Worm (Caenorhabditis elegans): ENCODE measurements around the gene nhr-66.

The nhr-66 gene

ce11 chrIV:8243599-8243998 is 7.2 kb upstream of the nhr-66 start, which contains the start of gene T09A12.8:
Gene T09A12.8 (minus strand): TSS chrIV:8243699.
- TF ChIP-seq lin-39 (tag; optimal IDR thresholded peaks at IDR 0.05) (no peak), F13H6.1 (tag; optimal IDR thresholded peaks at IDR 0.05) (no peak), mab-5 (tag; optimal IDR thresholded peaks at IDR 0.05) (no peak), dmd-4 (tag; optimal IDR thresholded peaks at IDR 0.05) (no peak), R02D3.7 (tag; optimal IDR thresholded peaks at IDR 0.05) (no peak), sma-3 (GFP tag; optimal IDR thresholded peaks at IDR 0.05) (no peak), lin-11 (tag; optimal IDR thresholded peaks at IDR 0.05) (no peak), nhr-21 (tag; optimal IDR thresholded peaks at IDR 0.05) (no peak), nhr-23 (tag; optimal IDR thresholded peaks at IDR 0.05) (no peak), ceh-82 (tag; optimal IDR thresholded peaks at IDR 0.05) (no peak), blmp-1 (tag; optimal IDR thresholded peaks at IDR 0.05; ENCODE audit: insufficient read depth) (no peak), unc-62 (GFP tag; optimal IDR thresholded peaks at IDR 0.05) (no peak), peb-1 (tag; optimal IDR thresholded peaks at IDR 0.05) (no peak), skn-1 (tag; optimal IDR thresholded peaks at IDR 0.05) (no peak)

DNA sequence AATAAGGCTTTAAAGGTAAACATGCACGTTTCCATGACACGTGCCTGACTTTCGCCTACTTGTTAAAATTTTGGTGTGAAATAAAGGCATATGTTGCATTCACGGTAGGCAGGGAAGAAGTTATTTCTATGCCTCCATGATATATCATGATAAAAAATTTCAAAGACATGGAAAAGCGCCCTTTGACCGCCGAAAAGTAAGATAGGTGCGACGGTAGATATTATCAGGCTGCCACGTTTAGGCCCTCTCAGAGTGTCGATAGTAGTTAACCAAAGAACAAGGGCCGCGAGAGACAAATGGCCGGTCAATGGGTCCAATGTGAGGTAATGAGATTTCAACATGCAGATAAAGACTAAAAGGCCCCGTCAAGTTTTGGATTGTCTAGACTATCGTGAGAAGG is 6.8 kb upstream of the nhr-66 start:
- TF ChIP-seq elt-3 (tag; optimal IDR thresholded peaks at IDR 0.05) (no peak), aly-2 (tag; optimal IDR thresholded peaks at IDR 0.05) (no peak), sma-9 (GFP tag; optimal IDR thresholded peaks at IDR 0.05) (peak; percentile 51), sma-9 (tag; optimal IDR thresholded peaks at IDR 0.05) (no peak), mbf-1 (tag; optimal IDR thresholded peaks at IDR 0.05) (no peak), dmd-4 (tag; optimal IDR thresholded peaks at IDR 0.05) (no peak), ceh-16 (tag; optimal IDR thresholded peaks at IDR 0.05) (peak; percentile 9)

- TF ChIP-seq Y55F3AM.14 (GFP tag; optimal IDR thresholded peaks at IDR 0.05) = no peak
- peak; percentile 3 for TF ChIP-seq fos-1 (tag; optimal IDR thresholded peaks at IDR 0.05)
These were observed 5.0 kb upstream of the nhr-66 start for ce11 chrIV:8241312-8241833.

ce11 chrIV:8239584-8239983 is 3.2 kb upstream of the nhr-66 start:
- TF ChIP-seq ceh-16 (tag; optimal IDR thresholded peaks at IDR 0.05) (no peak), R02D3.7 (tag; optimal IDR thresholded peaks at IDR 0.05) (no peak), nhr-25 (tag; optimal IDR thresholded peaks at IDR 0.05) (no peak), ztf-4 (tag; optimal IDR thresholded peaks at IDR 0.05) (no peak), peb-1 (tag; optimal IDR thresholded peaks at IDR 0.05) (no peak)

- TF ChIP-seq unc-55 (GFP tag; optimal IDR thresholded peaks at IDR 0.05) = no peak
- TF ChIP-seq crh-2 (tag; optimal IDR thresholded peaks at IDR 0.05) = no peak
- TF ChIP-seq mbf-1 (tag; optimal IDR thresholded peaks at IDR 0.05) = no peak
- TF ChIP-seq unc-39 (tag; optimal IDR thresholded peaks at IDR 0.05) = no peak
- TF ChIP-seq F13H6.1 (tag; optimal IDR thresholded peaks at IDR 0.05) = no peak
- TF ChIP-seq skn-1 (tag; optimal IDR thresholded peaks at IDR 0.05) = no peak
- no peak for TF ChIP-seq elt-1 (tag; optimal IDR thresholded peaks at IDR 0.05)
- no peak for TF ChIP-seq lin-13 (GFP tag; optimal IDR thresholded peaks at IDR 0.05)
- TF ChIP-seq lsy-2 (tag; optimal IDR thresholded peaks at IDR 0.05) = peak in 1 of 2 experiments; percentile 11
- peak; percentile 16 for TF ChIP-seq sma-9 (GFP tag; optimal IDR thresholded peaks at IDR 0.05)
- TF ChIP-seq sma-9 (tag; optimal IDR thresholded peaks at IDR 0.05) = no peak
- TF ChIP-seq nhr-21 (tag; optimal IDR thresholded peaks at IDR 0.05) = no peak
- no peak for TF ChIP-seq ztf-1 (GFP tag; conservative IDR thresholded peaks at IDR 0.05)
- TF ChIP-seq sem-4 (tag; optimal IDR thresholded peaks at IDR 0.05) = no peak
- no peak for TF ChIP-seq blmp-1 (tag; optimal IDR thresholded peaks at IDR 0.05; ENCODE audit: insufficient read depth)
- TF ChIP-seq nhr-10 (tag; optimal IDR thresholded peaks at IDR 0.05) = no peak
- no peak for TF ChIP-seq nhr-23 (tag; optimal IDR thresholded peaks at IDR 0.05)
These were observed 1.2 kb downstream of the nhr-66 start for ce11 chrIV:8235114-8235686.

DNA sequence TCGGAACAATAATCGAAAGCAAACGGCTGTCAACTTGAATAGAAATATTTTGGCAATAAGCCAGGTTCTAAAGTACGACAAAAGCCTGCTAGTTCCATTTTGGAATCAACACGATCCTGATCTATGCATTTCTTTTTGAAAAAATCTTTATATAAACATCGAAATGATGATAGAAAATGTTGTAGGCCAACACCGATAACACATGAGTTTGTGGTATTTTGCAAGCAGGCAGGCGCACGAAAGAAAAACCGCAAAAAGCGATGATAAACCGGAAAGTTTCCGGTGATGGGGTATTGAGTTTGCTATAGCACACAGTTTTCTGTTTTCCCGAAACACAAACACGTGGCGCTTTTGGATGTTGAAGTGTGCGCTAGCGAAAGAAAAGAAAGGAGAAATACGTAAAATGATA is 2.3 kb downstream of the nhr-66 start:
- TF ChIP-seq lin-11 (tag; optimal IDR thresholded peaks at IDR 0.05) = no peak
- TF ChIP-seq sem-4 (tag; optimal IDR thresholded peaks at IDR 0.05) = no peak
- no peak for TF ChIP-seq nhr-77 (tag; optimal IDR thresholded peaks at IDR 0.05)
- no peak for TF ChIP-seq skn-1 (tag; optimal IDR thresholded peaks at IDR 0.05)
- peak; percentile 57 for TF ChIP-seq fos-1 (tag; optimal IDR thresholded peaks at IDR 0.05)
- TF ChIP-seq ceh-82 (tag; optimal IDR thresholded peaks at IDR 0.05) = no peak
- TF ChIP-seq sma-9 (GFP tag; optimal IDR thresholded peaks at IDR 0.05) = peak; percentile 14
- TF ChIP-seq sma-9 (tag; optimal IDR thresholded peaks at IDR 0.05) = no peak
- no peak for TF ChIP-seq nhr-21 (tag; optimal IDR thresholded peaks at IDR 0.05)
- TF ChIP-seq lin-39 (tag; optimal IDR thresholded peaks at IDR 0.05) = no peak
- no peak for TF ChIP-seq ztf-4 (tag; optimal IDR thresholded peaks at IDR 0.05)
- no peak for TF ChIP-seq R02D3.7 (tag; optimal IDR thresholded peaks at IDR 0.05)
- TF ChIP-seq elt-3 (tag; optimal IDR thresholded peaks at IDR 0.05) = no peak
- no peak for TF ChIP-seq ztf-11 (tag; optimal IDR thresholded peaks at IDR 0.05)
- TF ChIP-seq mbf-1 (tag; optimal IDR thresholded peaks at IDR 0.05) = no peak
- TF ChIP-seq gmeb-1 (tag; optimal IDR thresholded peaks at IDR 0.05) = no peak
- no peak for TF ChIP-seq lin-13 (GFP tag; optimal IDR thresholded peaks at IDR 0.05)
- no peak for TF ChIP-seq blmp-1 (tag; optimal IDR thresholded peaks at IDR 0.05; ENCODE audit: insufficient read depth)
- TF ChIP-seq crh-2 (tag; optimal IDR thresholded peaks at IDR 0.05) = peak; percentile 44
- no peak for TF ChIP-seq aly-2 (tag; optimal IDR thresholded peaks at IDR 0.05)
- TF ChIP-seq Y55F3AM.14 (GFP tag; optimal IDR thresholded peaks at IDR 0.05) = no peak
- no peak for TF ChIP-seq nhr-25 (tag; optimal IDR thresholded peaks at IDR 0.05)
- TF ChIP-seq C34F6.9 (tag; optimal IDR thresholded peaks at IDR 0.05) = no peak
- TF ChIP-seq alr-1 (tag; optimal IDR thresholded peaks at IDR 0.05) = no peak
- no peak for TF ChIP-seq nhr-237 (tag; optimal IDR thresholded peaks at IDR 0.05)
- no peak for TF ChIP-seq unc-55 (GFP tag; optimal IDR thresholded peaks at IDR 0.05)
- TF ChIP-seq dmd-4 (tag; optimal IDR thresholded peaks at IDR 0.05) = no peak
- no peak for TF ChIP-seq peb-1 (tag; optimal IDR thresholded peaks at IDR 0.05)
